Worm (Caenorhabditis elegans) whole organism, late embryonic: ENCODE data around the gene C01G10.5.

Experiments used
- C08G9.2 ChIP-seq: sonication (generic microtip); optimal IDR thresholded peaks from 2 replicates; lab custom pipeline; 2016; ENCODE audit warnings: mild to moderate bottlenecking, missing genetic modification characterization, moderate library complexity, missing compliant biosample characterization
- F13H6.1 ChIP-seq: sonication (generic microtip); optimal IDR thresholded peaks from 2 replicates; lab custom pipeline; 2016; ENCODE audit warnings: missing genetic modification characterization, missing compliant biosample characterization
- K09A11.1 ChIP-seq: sonication (generic microtip); optimal IDR thresholded peaks from 2 replicates; lab custom pipeline; 2017; ENCODE audit warnings: antibody characterized with exemption, mild to moderate bottlenecking, missing genetic modification characterization, missing compliant biosample characterization; ENCODE audit not compliant: insufficient read depth
- ama-1 ChIP-seq: fragments of 150-350 bp; optimal IDR thresholded peaks from 2 replicates; lab custom pipeline; 2014
- ceh-14 ChIP-seq: sonication (generic microtip); optimal IDR thresholded peaks from 2 replicates; lab custom pipeline; 2016; ENCODE audit warnings: missing genotype, missing genetic modification characterization, missing compliant biosample characterization
- ceh-18 ChIP-seq: sonication (generic microtip); optimal IDR thresholded peaks from 2 replicates; lab custom pipeline; 2016; ENCODE audit warnings: missing genetic modification characterization, missing compliant biosample characterization
- ceh-19 ChIP-seq: fragments of 200-800 bp; sonication (Bioruptor generic); optimal IDR thresholded peaks from 2 replicates; lab custom pipeline; 2018; ENCODE audit warnings: mild to moderate bottlenecking, missing genetic modification characterization, missing compliant biosample characterization
- ceh-2 ChIP-seq: sonication (generic microtip); optimal IDR thresholded peaks from 2 replicates; lab custom pipeline; 2016; ENCODE audit warnings: missing genotype, missing genetic modification characterization, missing compliant biosample characterization
- ceh-24 ChIP-seq: sonication (generic microtip); optimal IDR thresholded peaks from 2 replicates; lab custom pipeline; 2016; ENCODE audit warnings: mild to moderate bottlenecking, missing genetic modification characterization, missing compliant biosample characterization
- ceh-30 ChIP-seq: fragments of 150-350 bp; optimal IDR thresholded peaks from 2 replicates; lab custom pipeline; 2014; ENCODE audit warnings: missing biosample characterization, missing genetic modification characterization
- ceh-31 ChIP-seq: sonication (generic microtip); optimal IDR thresholded peaks from 2 replicates; lab custom pipeline; 2016; ENCODE audit warnings: missing genetic modification characterization, missing compliant biosample characterization
- ceh-34 ChIP-seq: sonication (generic microtip); optimal IDR thresholded peaks from 2 replicates; lab custom pipeline; 2016; ENCODE audit warnings: mild to moderate bottlenecking, missing genetic modification characterization, missing compliant biosample characterization
- ceh-48 ChIP-seq: sonication (generic microtip); optimal IDR thresholded peaks from 2 replicates; lab custom pipeline; 2016; ENCODE audit warnings: missing genetic modification characterization, inconsistent platforms, missing compliant biosample characterization
- ceh-9 ChIP-seq: sonication (generic microtip); optimal IDR thresholded peaks from 2 replicates; lab custom pipeline; 2016; ENCODE audit warnings: mild to moderate bottlenecking, missing genetic modification characterization, inconsistent platforms, missing compliant biosample characterization
- dve-1 ChIP-seq: sonication (generic microtip); optimal IDR thresholded peaks from 2 replicates; lab custom pipeline; 2017; ENCODE audit warnings: antibody characterized with exemption, mild to moderate bottlenecking, missing genetic modification characterization, missing compliant biosample characterization
- fax-1 ChIP-seq: sonication (generic microtip); optimal IDR thresholded peaks from 2 replicates; lab custom pipeline; 2016; ENCODE audit warnings: missing genotype, missing genetic modification characterization, missing compliant biosample characterization
- fkh-6 ChIP-seq: sonication (generic microtip); optimal IDR thresholded peaks from 2 replicates; lab custom pipeline; 2016; ENCODE audit warnings: missing genetic modification characterization, missing compliant biosample characterization
- hlh-13 ChIP-seq: fragments of 200-800 bp; sonication (Bioruptor generic); optimal IDR thresholded peaks from 2 replicates; lab custom pipeline; 2018; ENCODE audit warnings: mild to moderate bottlenecking, missing genetic modification characterization, missing compliant biosample characterization
- hlh-30 ChIP-seq: sonication (generic microtip); optimal IDR thresholded peaks from 2 replicates; lab custom pipeline; 2017; ENCODE audit warnings: antibody characterized with exemption, missing genetic modification characterization, missing compliant biosample characterization; ENCODE audit not compliant: insufficient read depth
- hlh-8 ChIP-seq: sonication (generic microtip); optimal IDR thresholded peaks from 2 replicates; lab custom pipeline; 2016; ENCODE audit warnings: missing genotype, missing genetic modification characterization, missing compliant biosample characterization
- lim-6 ChIP-seq: sonication (generic microtip); optimal IDR thresholded peaks from 2 replicates; lab custom pipeline; 2016; ENCODE audit warnings: missing genetic modification characterization, missing compliant biosample characterization
- lin-11 ChIP-seq: fragments of 200-800 bp; sonication (Bioruptor generic); optimal IDR thresholded peaks from 2 replicates; lab custom pipeline; 2018; ENCODE audit warnings: mild to moderate bottlenecking, missing genetic modification characterization, missing compliant biosample characterization
- nfya-1 ChIP-seq: sonication (generic microtip); optimal IDR thresholded peaks from 2 replicates; lab custom pipeline; 2017; ENCODE audit warnings: missing genetic modification characterization, mild to moderate bottlenecking, missing compliant biosample characterization, antibody characterized with exemption, moderate library complexity
- nhr-232 ChIP-seq: sonication (generic microtip); optimal IDR thresholded peaks from 2 replicates; lab custom pipeline; 2016; ENCODE audit warnings: missing genetic modification characterization, missing compliant biosample characterization
- npax-4 ChIP-seq: sonication (generic microtip); optimal IDR thresholded peaks from 2 replicates; lab custom pipeline; 2016; ENCODE audit warnings: missing genetic modification characterization, missing compliant biosample characterization
- pax-1 ChIP-seq: fragments of 150-350 bp; optimal IDR thresholded peaks from 2 replicates; lab custom pipeline; 2014; ENCODE audit warnings: missing biosample characterization, missing genetic modification characterization
- pros-1 ChIP-seq: fragments of 150-350 bp; optimal IDR thresholded peaks from 2 replicates; lab custom pipeline; 2014; ENCODE audit warnings: missing biosample characterization, missing genetic modification reagents, missing genetic modification characterization
- ref-2 ChIP-seq: sonication (generic microtip); optimal IDR thresholded peaks from 2 replicates; lab custom pipeline; 2016; ENCODE audit warnings: missing genetic modification characterization, missing compliant biosample characterization
- rnt-1 ChIP-seq: sonication (generic microtip); optimal IDR thresholded peaks from 2 replicates; lab custom pipeline; 2016; ENCODE audit warnings: missing genetic modification characterization, missing compliant biosample characterization
- sox-2 ChIP-seq: fragments of 200-800 bp; sonication (Bioruptor generic); IDR thresholded peaks from 2 replicates; pipeline ENCODE4 v1.3.6; 2022; ENCODE audit warnings: missing genetic modification reagents, missing genetic modification characterization, missing compliant biosample characterization
- syd-9 ChIP-seq: sonication (generic microtip); optimal IDR thresholded peaks from 2 replicates; lab custom pipeline; 2016; ENCODE audit warnings: mild to moderate bottlenecking, missing genetic modification characterization, moderate library complexity, missing compliant biosample characterization
- tbx-2 ChIP-seq: sonication (generic microtip); optimal IDR thresholded peaks from 2 replicates; lab custom pipeline; 2016; ENCODE audit warnings: missing genetic modification characterization, missing compliant biosample characterization
- unc-3 ChIP-seq, 2 experiments: fragments of 200-800 bp in 1 of 2; sonication (Bioruptor generic) in 1 of 2; sonication (generic microtip) in 1 of 2; conservative IDR thresholded peaks in 1 of 2; optimal IDR thresholded peaks in 1 of 2; 2 replicates each; pipeline versions ENCODE4 v1.3.6 to Lab custom; 2016 to 2022; ENCODE audit warnings: missing compliant biosample characterization in 2 of 2, missing genetic modification characterization in 2 of 2, missing genetic modification reagents in 1 of 2
- unc-42 ChIP-seq: sonication (generic microtip); optimal IDR thresholded peaks from 2 replicates; lab custom pipeline; 2016; ENCODE audit warnings: missing genotype, missing genetic modification characterization, missing compliant biosample characterization
- unc-55 ChIP-seq: sonication (generic microtip); optimal IDR thresholded peaks from 2 replicates; lab custom pipeline; 2017; ENCODE audit warnings: missing biosample characterization, missing genetic modification reagents, missing genetic modification characterization
- unc-86 ChIP-seq: sonication (generic microtip); optimal IDR thresholded peaks from 2 replicates; lab custom pipeline; 2016; ENCODE audit warnings: missing genetic modification characterization, missing compliant biosample characterization
- zip-5 ChIP-seq: sonication (generic microtip); optimal IDR thresholded peaks from 2 replicates; lab custom pipeline; 2016; ENCODE audit warnings: missing genetic modification characterization, missing compliant biosample characterization

The C01G10.5 gene

DNA sequence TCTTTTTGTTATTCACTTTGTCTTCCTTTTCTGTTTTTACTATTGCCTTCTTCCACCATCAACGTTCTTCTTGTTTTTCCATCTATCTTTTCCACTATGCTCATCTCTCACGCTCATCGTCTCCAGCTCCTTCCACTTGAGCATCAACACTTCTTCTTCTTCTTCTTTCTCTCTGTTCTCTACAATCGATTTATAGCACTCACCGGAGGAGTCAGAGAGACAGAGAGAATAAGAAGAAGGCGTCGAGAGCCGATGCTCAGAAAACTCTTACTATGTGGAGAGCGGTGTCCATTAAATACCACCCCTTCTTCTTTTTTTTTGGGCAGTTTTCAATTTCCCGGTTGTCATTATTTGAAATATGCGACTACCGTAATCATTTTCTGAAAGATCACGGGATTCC lies 14.4 kb downstream of the C01G10.5 start:
- peak; percentile 29 for TF ChIP-seq unc-42 (tag; lab: Kevin White, UChicago)
- TF ChIP-seq hlh-8 (tag; lab: Kevin White, UChicago) = no peak
- TF ChIP-seq ceh-48 (tag; lab: Kevin White, UChicago) = peak; percentile 58
- TF ChIP-seq pax-1 (tag; lab: Kevin White, UChicago) = no peak
- peak; percentile 47 for TF ChIP-seq ceh-31 (tag; lab: Kevin White, UChicago)
- TF ChIP-seq ceh-18 = no peak

DNA sequence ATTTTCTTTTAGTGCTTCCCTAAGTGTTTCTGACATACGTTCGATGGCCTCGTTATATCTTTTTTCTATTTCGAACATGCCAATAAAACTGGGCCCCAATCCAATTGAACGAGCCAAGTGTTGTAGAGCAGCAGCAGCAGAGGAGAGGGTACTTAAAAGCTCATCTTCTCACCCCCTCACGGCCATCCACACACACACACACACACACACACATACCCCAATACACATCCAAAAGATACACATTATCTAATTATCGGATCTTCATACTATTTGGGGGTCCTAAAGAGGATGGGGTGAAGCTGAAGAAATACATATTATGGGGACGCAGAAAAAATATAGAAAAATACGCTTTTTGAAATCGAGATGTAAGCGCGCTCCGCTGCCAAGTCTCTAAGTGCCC lies 16.6 kb downstream of the C01G10.5 start:
- TF ChIP-seq ceh-34 (tag; lab: Kevin White, UChicago) (no peak), ceh-31 (tag; lab: Kevin White, UChicago) (peak; percentile 13), ceh-48 (tag; lab: Kevin White, UChicago) (peak; percentile 39), unc-3 (GFP tag; conservative IDR thresholded peaks at IDR 0.05; lab: Robert Waterston, UW) (no peak), unc-3 (tag; optimal IDR thresholded peaks at IDR 0.05; lab: Kevin White, UChicago) (no peak), ceh-2 (tag; lab: Kevin White, UChicago) (no peak), nfya-1 (tag; lab: Kevin White, UChicago) (no peak), unc-42 (tag; lab: Kevin White, UChicago) (peak; percentile 91), nhr-232 (tag; lab: Kevin White, UChicago) (no peak), unc-86 (no peak)

DNA sequence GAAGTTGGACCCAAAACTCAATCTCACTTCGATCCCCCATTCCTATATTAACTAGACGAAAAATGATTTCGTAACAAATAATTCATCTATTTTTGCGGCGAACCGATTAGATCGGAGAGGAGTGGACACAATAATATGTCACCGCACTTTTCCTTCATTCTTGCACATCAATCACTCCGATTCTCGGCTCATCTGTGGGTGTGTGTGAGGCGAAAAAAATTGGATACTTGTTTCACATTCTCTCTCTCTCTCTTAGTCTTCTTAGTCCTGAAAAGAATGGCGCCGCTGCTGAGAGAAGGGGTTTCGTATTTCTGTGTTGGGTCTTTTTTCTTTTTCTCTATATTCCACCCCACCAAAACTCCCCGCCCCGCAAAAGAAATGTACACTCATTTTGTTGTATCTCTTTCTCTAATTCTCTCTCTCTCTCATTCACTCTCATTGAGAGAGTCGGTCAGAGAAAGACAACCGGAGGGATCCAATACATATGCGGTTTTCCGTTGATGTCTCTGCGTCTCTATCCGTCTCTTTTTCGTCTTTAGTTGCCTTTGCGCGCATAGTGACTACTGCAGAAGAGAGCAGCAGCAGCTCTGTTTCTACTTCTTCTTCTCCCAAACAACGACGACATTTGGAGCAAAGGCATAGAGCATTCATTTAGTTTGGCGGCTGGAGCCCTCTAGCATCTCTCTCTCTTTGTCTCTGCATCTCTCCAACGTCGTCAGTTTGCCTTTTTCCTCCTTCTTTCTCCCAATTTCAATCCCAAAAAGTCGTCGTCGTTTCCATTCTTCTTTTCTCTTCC lies 18.1 kb downstream of the C01G10.5 start, which contains the start of gene unc-76:
Gene unc-76 (plus strand): TSS at position 746 of the 796 bp plus-strand sequence.
- TF ChIP-seq lim-6 (tag; lab: Kevin White, UChicago) = no peak
- TF ChIP-seq dve-1 = peak; percentile 92
- TF ChIP-seq ceh-18 = peak; percentile 95
- peak; percentile 55 for TF ChIP-seq ref-2 (tag; lab: Kevin White, UChicago)
- peak; percentile 90 for TF ChIP-seq unc-42 (tag; lab: Kevin White, UChicago)
- peak; percentile 18 for TF ChIP-seq unc-86
- TF ChIP-seq ceh-34 (tag; lab: Kevin White, UChicago) = peak; percentile 98
- peak; percentile 24 for TF ChIP-seq syd-9 (tag; lab: Kevin White, UChicago)
- peak; percentile 73 for TF ChIP-seq pros-1 (tag; lab: Kevin White, UChicago)
- peak; percentile 52 for TF ChIP-seq F13H6.1 (tag; lab: Kevin White, UChicago)
- TF ChIP-seq ceh-9 (tag; lab: Kevin White, UChicago) = no peak
- TF ChIP-seq ceh-31 (tag; lab: Kevin White, UChicago) = peak; percentile 92
- peak; percentile 28 for TF ChIP-seq hlh-30 (tag; lab: Kevin White, UChicago)
- peak; percentile 84 for TF ChIP-seq tbx-2
- TF ChIP-seq ceh-24 = no peak
- TF ChIP-seq ceh-14 (tag; lab: Kevin White, UChicago) = peak; percentile 74
- no peak for TF ChIP-seq unc-3 (GFP tag; conservative IDR thresholded peaks at IDR 0.05; lab: Robert Waterston, UW)
- peak; percentile 57 for TF ChIP-seq unc-3 (tag; optimal IDR thresholded peaks at IDR 0.05; lab: Kevin White, UChicago)
- peak; percentile 3 for TF ChIP-seq K09A11.1 (tag; lab: Kevin White, UChicago)
- peak; percentile 89 for TF ChIP-seq rnt-1 (tag; lab: Kevin White, UChicago)
- peak; percentile 58 for TF ChIP-seq pax-1 (tag; lab: Kevin White, UChicago)
- TF ChIP-seq unc-55 (GFP tag; lab: Kevin White, UChicago) = peak; percentile 89
- TF ChIP-seq nfya-1 (tag; lab: Kevin White, UChicago) = peak; percentile 89
- no peak for TF ChIP-seq zip-5 (tag; lab: Kevin White, UChicago)
- peak; percentile 6 for TF ChIP-seq fkh-6 (tag; lab: Kevin White, UChicago)
- peak; percentile 32 for TF ChIP-seq fax-1 (tag; lab: Kevin White, UChicago)
- TF ChIP-seq ama-1 = no peak
- TF ChIP-seq sox-2 = peak; percentile 28; the same call in 1 of the 2 replicates
- peak; percentile 52 for TF ChIP-seq ceh-48 (tag; lab: Kevin White, UChicago)
- no peak for TF ChIP-seq ceh-19 (GFP tag; lab: Kevin White, UChicago)
- peak; percentile 49 for TF ChIP-seq C08G9.2 (tag; lab: Kevin White, UChicago)
- TF ChIP-seq hlh-13 = no peak
- TF ChIP-seq hlh-8 (tag; lab: Kevin White, UChicago) = peak; percentile 67
- no peak for TF ChIP-seq ceh-30 (tag; lab: Kevin White, UChicago)
- no peak for TF ChIP-seq npax-4 (tag; lab: Kevin White, UChicago)
- peak; percentile 60 for TF ChIP-seq ceh-2 (tag; lab: Kevin White, UChicago)
- TF ChIP-seq lin-11 = no peak
- TF ChIP-seq, all 69 proteins: peak for 26
